Worm (Caenorhabditis elegans) whole organism, late embryonic: ENCODE measurements around the gene clec-61.

ENCODE experiments used
- ama-1 ChIP-seq: fragments of 150-350 bp; optimal IDR thresholded peaks from 2 replicates; lab custom pipeline; 2014
- hlh-30 ChIP-seq: sonication (generic microtip); optimal IDR thresholded peaks from 2 replicates; lab custom pipeline; 2017; ENCODE audit warnings: antibody characterized with exemption, missing genetic modification characterization, missing compliant biosample characterization; ENCODE audit not compliant: insufficient read depth
- lim-6 ChIP-seq: sonication (generic microtip); optimal IDR thresholded peaks from 2 replicates; lab custom pipeline; 2016; ENCODE audit warnings: missing genetic modification characterization, missing compliant biosample characterization
- lin-11 ChIP-seq: fragments of 200-800 bp; sonication (Bioruptor generic); optimal IDR thresholded peaks from 2 replicates; lab custom pipeline; 2018; ENCODE audit warnings: mild to moderate bottlenecking, missing genetic modification characterization, missing compliant biosample characterization
- nfya-1 ChIP-seq: sonication (generic microtip); optimal IDR thresholded peaks from 2 replicates; lab custom pipeline; 2017; ENCODE audit warnings: missing genetic modification characterization, mild to moderate bottlenecking, missing compliant biosample characterization, antibody characterized with exemption, moderate library complexity
- nhr-11 ChIP-seq: fragments of 150-350 bp; optimal IDR thresholded peaks from 2 replicates; lab custom pipeline; 2014; ENCODE audit warnings: missing biosample characterization, missing genetic modification characterization
- odd-2 ChIP-seq: sonication (generic microtip); optimal IDR thresholded peaks from 2 replicates; lab custom pipeline; 2017; ENCODE audit warnings: antibody characterized with exemption, mild to moderate bottlenecking, missing genetic modification characterization, missing compliant biosample characterization
- rnt-1 ChIP-seq: sonication (generic microtip); optimal IDR thresholded peaks from 2 replicates; lab custom pipeline; 2016; ENCODE audit warnings: missing genetic modification characterization, missing compliant biosample characterization
- tbx-7 ChIP-seq: sonication (generic microtip); optimal IDR thresholded peaks from 2 replicates; lab custom pipeline; 2016; ENCODE audit warnings: missing genotype, missing genetic modification characterization, missing compliant biosample characterization
- ztf-16 ChIP-seq: sonication (generic microtip); optimal IDR thresholded peaks from 2 replicates; lab custom pipeline; 2017; ENCODE audit warnings: missing genetic modification characterization, missing compliant biosample characterization

- no peak for TF ChIP-seq rnt-1 (tag; lab: Kevin White, UChicago)
- TF ChIP-seq ama-1 (lab: Kevin White, UChicago): no peak
- no peak for TF ChIP-seq odd-2 (tag; lab: Kevin White, UChicago)
- no peak for TF ChIP-seq ztf-16 (tag; lab: Kevin White, UChicago)
- no peak for TF ChIP-seq nhr-11 (tag; lab: Kevin White, UChicago)
- no peak for TF ChIP-seq hlh-30 (tag; lab: Kevin White, UChicago)
- no peak for TF ChIP-seq lin-11 (tag; lab: Kevin White, UChicago)
- TF ChIP-seq nfya-1 (tag; lab: Kevin White, UChicago): no peak
- TF ChIP-seq lim-6 (tag; lab: Kevin White, UChicago): no peak
- TF ChIP-seq tbx-7: no peak
These were observed 28.7 kb upstream of the clec-61 start, which contains the start of gene F59B10.4 for ce11 chrII:10519017-10519416.
